Worm (Caenorhabditis elegans): ENCODE data around the gene dcn-1.

The dcn-1 gene

DNA sequence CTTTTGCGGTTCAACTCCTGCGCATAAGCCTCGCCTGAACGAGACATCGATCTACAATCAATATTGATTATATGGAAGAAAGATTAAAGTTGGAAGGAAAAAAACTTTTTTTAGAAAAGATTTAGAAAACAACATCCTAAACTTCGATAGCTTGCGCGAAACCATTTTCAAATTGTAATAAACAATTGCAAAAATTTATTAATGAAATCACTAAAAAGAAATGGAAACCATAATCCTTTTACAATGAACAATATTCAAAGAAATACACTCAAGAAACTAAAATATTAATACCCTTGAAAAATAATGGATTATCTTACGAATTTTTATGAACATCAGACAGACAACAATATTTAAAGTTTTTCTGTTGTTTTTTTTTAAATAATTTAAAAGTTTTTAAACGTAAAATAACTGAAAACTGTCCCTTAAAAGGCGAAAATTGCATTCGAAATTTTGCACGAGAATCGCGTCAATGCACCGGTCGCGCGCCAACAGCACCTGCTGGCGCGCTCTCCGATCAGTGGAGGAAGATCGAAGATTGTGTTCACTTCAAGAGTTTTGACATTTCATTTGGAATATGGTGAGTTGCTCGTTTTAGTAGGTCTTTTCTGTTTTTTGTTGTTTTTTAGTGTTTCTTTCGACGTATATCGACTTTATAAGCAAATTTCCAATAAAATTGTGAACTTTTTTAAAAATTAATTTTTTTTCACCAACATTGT lies 44.3 kb upstream of the dcn-1 start, which contains the start of the genes sftb-1 and R10E4.1 (continued):
- TF ChIP-seq D2030.7 (GFP tag; IDR thresholded peaks at IDR 0.05) (0 out of 2 replicates have a peak, but pooled peaks have one; percentile 12), ceh-100 (GFP tag; IDR thresholded peaks at IDR 0.05) (no peak), akir-1 (GFP tag; optimal IDR thresholded peaks at IDR 0.05) (no peak), ets-4 (GFP tag; optimal IDR thresholded peaks at IDR 0.05) (no peak), cebp-2 (GFP tag; IDR thresholded peaks at IDR 0.05) (no peak), ztf-6 (GFP tag; IDR thresholded peaks at IDR 0.05) (no peak), mxl-1 (tag; optimal IDR thresholded peaks at IDR 0.05) (no peak), rcor-1 (GFP tag; IDR thresholded peaks at IDR 0.05) (peak; percentile 40; the same call in 1 of the 2 replicates), F57A8.1 (GFP tag; optimal IDR thresholded peaks at IDR 0.05) (no peak), bed-1 (GFP tag; IDR thresholded peaks at IDR 0.05) (no peak), madf-6 (GFP tag; IDR thresholded peaks at IDR 0.05) (peak; percentile 63), dpl-1 (GFP tag; optimal IDR thresholded peaks at IDR 0.05) (peak; percentile 44), F49E8.2 (tag; optimal IDR thresholded peaks at IDR 0.05; ENCODE audit: insufficient read depth) (no peak), aptf-3 (GFP tag; IDR thresholded peaks at IDR 0.05) (no peak), let-607 (tag; optimal IDR thresholded peaks at IDR 0.05) (no peak), egrh-3 (GFP tag; IDR thresholded peaks at IDR 0.05) (no peak), ceh-40 (GFP tag; IDR thresholded peaks at IDR 0.05) (no peak), ztf-18 (tag; optimal IDR thresholded peaks at IDR 0.05) (peak; percentile 94), lsl-1 (GFP tag; optimal IDR thresholded peaks at IDR 0.05) (peak; percentile 31), dox-1 (GFP tag; IDR thresholded peaks at IDR 0.05) (peak; percentile 74), F33H1.4 (GFP tag; IDR thresholded peaks at IDR 0.05) (peak; percentile 38), die-1 (tag; optimal IDR thresholded peaks at IDR 0.05) (no peak), ccch-3 (GFP tag; optimal IDR thresholded peaks at IDR 0.05) (no peak), atf-7 (tag; optimal IDR thresholded peaks at IDR 0.05) (no peak), pbrm-1 (GFP tag; IDR thresholded peaks at IDR 0.05) (peak; percentile 55; the same call in 1 of the 2 replicates), cebp-1 (GFP tag; IDR thresholded peaks at IDR 0.05) (no peak), cebp-1 (tag; optimal IDR thresholded peaks at IDR 0.05) (peak; percentile 61), ztf-25 (GFP tag; IDR thresholded peaks at IDR 0.05) (no peak), snpc-1.1 (tag; optimal IDR thresholded peaks at IDR 0.05; ENCODE audit: insufficient read depth) (no peak), mes-4 (tag; optimal IDR thresholded peaks at IDR 0.05) (no peak), lsy-27 (tag; optimal IDR thresholded peaks at IDR 0.05; ENCODE audit: borderline replicate concordance, insufficient read depth) (peak; percentile 5), ztf-22 (GFP tag; optimal IDR thresholded peaks at IDR 0.05) (no peak), chd-7 (tag; optimal IDR thresholded peaks at IDR 0.05) (no peak), ceh-58 (GFP tag; IDR thresholded peaks at IDR 0.05) (no peak), sdz-38 (tag; optimal IDR thresholded peaks at IDR 0.05) (no peak), nhr-179 (tag; optimal IDR thresholded peaks at IDR 0.05) (no peak), B0019.2 (GFP tag; conservative IDR thresholded peaks at IDR 0.05) (no peak), C17E4.6 (GFP tag; IDR thresholded peaks at IDR 0.05) (no peak), hrde-1 (tag; optimal IDR thresholded peaks at IDR 0.05; ENCODE audit: borderline replicate concordance) (no peak), ama-1 (optimal IDR thresholded peaks at IDR 0.05) (no peak), ama-1 (GFP tag; optimal IDR thresholded peaks at IDR 0.05) (no peak), gei-17 (GFP tag; optimal IDR thresholded peaks at IDR 0.05) (no peak), lin-35 (GFP tag; optimal IDR thresholded peaks at IDR 0.05) (peak in 1 of 3 experiments; percentile 66), F22D6.2 (tag; optimal IDR thresholded peaks at IDR 0.05) (no peak), lin-40 (tag; optimal IDR thresholded peaks at IDR 0.05) (peak; percentile 64), F55B11.4 (tag; optimal IDR thresholded peaks at IDR 0.05; ENCODE audit: borderline replicate concordance, insufficient read depth) (no peak), attf-6 (GFP tag; IDR thresholded peaks at IDR 0.05) (no peak), T07F8.4 (tag; optimal IDR thresholded peaks at IDR 0.05) (no peak)
